Worm (Caenorhabditis elegans): ENCODE measurements around the gene cnk-1.

DNA sequence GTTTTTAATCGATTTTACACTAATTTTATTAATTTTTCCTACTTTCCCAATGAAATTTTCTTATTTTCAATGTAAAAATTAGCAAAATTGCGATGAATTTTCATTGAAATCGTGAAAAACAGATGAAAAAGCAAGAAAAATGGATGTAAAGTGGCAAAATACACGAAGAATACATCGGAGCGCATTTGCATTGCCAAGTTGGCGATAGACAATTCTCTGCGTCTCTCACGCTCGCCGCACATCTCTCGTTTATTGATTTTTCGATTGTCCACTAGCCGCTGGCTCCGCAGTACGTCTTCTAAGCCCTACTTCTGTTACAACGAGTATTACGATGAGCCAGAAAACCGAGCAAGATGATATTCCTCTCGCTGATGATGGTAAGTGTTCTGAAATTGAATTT, 47.7 kb downstream of the cnk-1 start, which contains the start of gene unc-69:
- TF ChIP-seq ama-1 (optimal IDR thresholded peaks at IDR 0.05) (no peak), B0310.2 (tag; optimal IDR thresholded peaks at IDR 0.05) (no peak), ets-7 (tag; optimal IDR thresholded peaks at IDR 0.05) (no peak), hnd-1 (tag; optimal IDR thresholded peaks at IDR 0.05) (no peak), ceh-13 (GFP tag; optimal IDR thresholded peaks at IDR 0.05) (no peak), tra-4 (tag; optimal IDR thresholded peaks at IDR 0.05) (no peak), hmg-4 (GFP tag; optimal IDR thresholded peaks at IDR 0.05) (no peak), tbx-37 (GFP tag; conservative IDR thresholded peaks at IDR 0.05) (no peak), ceh-36 (tag; optimal IDR thresholded peaks at IDR 0.05) (no peak), hmbx-1 (tag; optimal IDR thresholded peaks at IDR 0.05) (no peak), pes-1 (GFP tag; IDR thresholded peaks at IDR 0.05) (no peak), sea-1 (GFP tag; conservative IDR thresholded peaks at IDR 0.05) (no peak)
